Worm (Caenorhabditis elegans) whole organism, L1 larva: ENCODE results near the gene spv-1.

Experiments used
- C16A3.4 ChIP-seq: fragments of 150-350 bp; optimal IDR thresholded peaks from 2 replicates; lab custom pipeline; 2014; ENCODE audit warnings: missing biosample characterization, missing genetic modification characterization
- C34B4.2 ChIP-seq: sonication (generic microtip); optimal IDR thresholded peaks from 2 replicates; lab custom pipeline; 2017; ENCODE audit warnings: mild to moderate bottlenecking, missing genetic modification characterization, missing compliant biosample characterization
- F16B12.6 ChIP-seq: fragments of 150-350 bp; optimal IDR thresholded peaks from 2 replicates; lab custom pipeline; 2014; ENCODE audit warnings: missing biosample characterization, missing genetic modification characterization
- Y116A8C.19 ChIP-seq: sonication (generic microtip); optimal IDR thresholded peaks from 2 replicates; lab custom pipeline; 2016; ENCODE audit warnings: missing compliant biosample characterization, missing genetic modification characterization, borderline replicate concordance
- aha-1 ChIP-seq: fragments of 150-350 bp; optimal IDR thresholded peaks from 2 replicates; lab custom pipeline; 2014; ENCODE audit warnings: missing biosample characterization, missing genetic modification characterization
- alr-1 ChIP-seq: fragments of 200-800 bp; sonication (Bioruptor generic); optimal IDR thresholded peaks from 2 replicates; lab custom pipeline; 2018; ENCODE audit warnings: borderline replicate concordance, mild to moderate bottlenecking, missing genetic modification characterization, missing compliant biosample characterization
- aly-2 ChIP-seq: fragments of 150-350 bp; optimal IDR thresholded peaks from 2 replicates; lab custom pipeline; 2014; ENCODE audit warnings: missing biosample characterization, missing genetic modification characterization
- ama-1 ChIP-seq: fragments of 150-350 bp; optimal IDR thresholded peaks from 2 replicates; lab custom pipeline; 2014
- ceh-63 ChIP-seq: fragments of 200-800 bp; sonication (Bioruptor generic); optimal IDR thresholded peaks from 2 replicates; lab custom pipeline; 2018; ENCODE audit warnings: mild to moderate bottlenecking, missing genetic modification characterization, missing compliant biosample characterization
- ceh-82 ChIP-seq, 3 experiments: fragments of 150-350 bp in 1 of 3; sonication (generic microtip) in 2 of 3; optimal IDR thresholded peaks; 2 replicates each; lab custom pipeline; 2014 to 2017; ENCODE audit warnings: missing biosample characterization in 3 of 3, missing genetic modification characterization in 3 of 3
- ceh-88 ChIP-seq: fragments of 200-800 bp; sonication (Bioruptor generic); IDR thresholded peaks from 2 replicates; pipeline ENCODE4 v1.3.6; 2022; ENCODE audit warnings: missing genetic modification characterization, missing compliant biosample characterization
- ceh-90 ChIP-seq: sonication (generic microtip); optimal IDR thresholded peaks from 2 replicates; lab custom pipeline; 2016; ENCODE audit warnings: missing genetic modification characterization, missing compliant biosample characterization
- ces-1 ChIP-seq: fragments of 150-350 bp; optimal IDR thresholded peaks from 2 replicates; lab custom pipeline; 2014; ENCODE audit warnings: missing biosample characterization, missing genetic modification reagents, missing genetic modification characterization
- dpl-1 ChIP-seq, 3 experiments: fragments of 150-350 bp in 2 of 3; sonication (generic microtip) in 1 of 3; optimal IDR thresholded peaks; 2 replicates each; lab custom pipeline; 2014 to 2017; ENCODE audit warnings: missing biosample characterization in 3 of 3, missing genetic modification characterization in 3 of 3, missing genetic modification reagents in 3 of 3
- dsc-1 ChIP-seq: sonication (generic microtip); optimal IDR thresholded peaks from 2 replicates; lab custom pipeline; 2016; ENCODE audit warnings: mild to moderate bottlenecking, missing genetic modification characterization, missing compliant biosample characterization
- efl-3 ChIP-seq: fragments of 200-800 bp; sonication (Bioruptor generic); optimal IDR thresholded peaks from 2 replicates; lab custom pipeline; 2018; ENCODE audit warnings: mild to moderate bottlenecking, missing genetic modification characterization, missing compliant biosample characterization
- ets-5 ChIP-seq: fragments of 200-800 bp; sonication (Bioruptor generic); IDR thresholded peaks from 2 replicates; pipeline ENCODE4 v1.3.6; 2022; ENCODE audit warnings: missing genetic modification characterization, missing compliant biosample characterization
- fkh-10 ChIP-seq: sonication (generic microtip); optimal IDR thresholded peaks from 2 replicates; lab custom pipeline; 2017; ENCODE audit warnings: missing biosample characterization, missing genetic modification reagents, missing genetic modification characterization
- fkh-8 ChIP-seq: sonication (generic microtip); optimal IDR thresholded peaks from 2 replicates; lab custom pipeline; 2016; ENCODE audit warnings: mild to moderate bottlenecking, missing genetic modification characterization, missing compliant biosample characterization
- fos-1 ChIP-seq: fragments of 150-350 bp; optimal IDR thresholded peaks from 2 replicates; lab custom pipeline; 2014; ENCODE audit warnings: missing biosample characterization, missing genetic modification characterization
- hlh-4 ChIP-seq: sonication (generic microtip); optimal IDR thresholded peaks from 2 replicates; lab custom pipeline; 2016; ENCODE audit warnings: mild to moderate bottlenecking, missing genetic modification characterization, missing compliant biosample characterization
- hpl-2 ChIP-seq: fragments of 150-350 bp; optimal IDR thresholded peaks from 2 replicates; lab custom pipeline; 2014; ENCODE audit warnings: missing biosample characterization, missing genetic modification reagents, missing genetic modification characterization
- jun-1 ChIP-seq: fragments of 150-350 bp; optimal IDR thresholded peaks from 2 replicates; lab custom pipeline; 2014; ENCODE audit warnings: missing biosample characterization, missing genetic modification reagents, missing genetic modification characterization
- lin-35 ChIP-seq, 2 experiments: fragments of 150-350 bp; optimal IDR thresholded peaks; 2 replicates each; lab custom pipeline; 2014; ENCODE audit warnings: missing biosample characterization in 2 of 2, missing genetic modification characterization in 2 of 2, missing genetic modification reagents in 2 of 2
- lin-39 ChIP-seq: fragments of 150-350 bp; optimal IDR thresholded peaks from 2 replicates; lab custom pipeline; 2014; ENCODE audit warnings: missing biosample characterization, missing genetic modification reagents, missing genetic modification characterization
- lir-3 ChIP-seq: sonication (generic microtip); optimal IDR thresholded peaks from 2 replicates; lab custom pipeline; 2016; ENCODE audit warnings: mild to moderate bottlenecking, missing genetic modification characterization, moderate library complexity, missing compliant biosample characterization; ENCODE audit not compliant: poor library complexity
- mdl-1 ChIP-seq, 2 experiments: fragments of 150-350 bp; optimal IDR thresholded peaks; 2 replicates each; lab custom pipeline; 2014 to 2017; ENCODE audit warnings: missing biosample characterization in 2 of 2, missing genetic modification characterization in 2 of 2, inconsistent platforms in 1 of 2
- mef-2 ChIP-seq: fragments of 150-350 bp; optimal IDR thresholded peaks from 2 replicates; lab custom pipeline; 2014; ENCODE audit warnings: missing biosample characterization, missing genetic modification characterization
- nhr-11 ChIP-seq: fragments of 150-350 bp; optimal IDR thresholded peaks from 2 replicates; lab custom pipeline; 2014; ENCODE audit warnings: missing biosample characterization, missing genetic modification characterization
- nhr-12 ChIP-seq: sonication (generic microtip); optimal IDR thresholded peaks from 2 replicates; lab custom pipeline; 2017; ENCODE audit warnings: missing biosample characterization, missing genetic modification characterization
- nhr-20 ChIP-seq: sonication (generic microtip); optimal IDR thresholded peaks from 2 replicates; lab custom pipeline; 2016; ENCODE audit warnings: mild to moderate bottlenecking, missing genetic modification characterization, missing compliant biosample characterization
- nhr-28 ChIP-seq: fragments of 150-350 bp; optimal IDR thresholded peaks from 2 replicates; lab custom pipeline; 2014; ENCODE audit warnings: missing biosample characterization, missing genetic modification characterization
- nhr-47 ChIP-seq: sonication (generic microtip); optimal IDR thresholded peaks from 2 replicates; lab custom pipeline; 2016; ENCODE audit warnings: mild to moderate bottlenecking, missing genetic modification characterization, moderate library complexity, missing compliant biosample characterization
- nhr-71 ChIP-seq: sonication (generic microtip); optimal IDR thresholded peaks from 2 replicates; lab custom pipeline; 2016; ENCODE audit warnings: mild to moderate bottlenecking, missing genetic modification characterization, moderate library complexity, missing compliant biosample characterization
- nhr-85 ChIP-seq: sonication (generic microtip); peaks from one replicate; lab custom pipeline; 2016; ENCODE audit warnings: missing genetic modification characterization, inconsistent platforms, missing compliant biosample characterization
- pag-3 ChIP-seq: sonication (generic microtip); optimal IDR thresholded peaks from 2 replicates; lab custom pipeline; 2017; ENCODE audit warnings: missing genetic modification characterization, mild to moderate bottlenecking, missing compliant biosample characterization, antibody characterized with exemption, borderline replicate concordance; ENCODE audit not compliant: insufficient read depth
- pax-3 ChIP-seq: fragments of 200-800 bp; sonication (Bioruptor generic); optimal IDR thresholded peaks from 2 replicates; lab custom pipeline; 2018; ENCODE audit warnings: mild to moderate bottlenecking, missing genetic modification characterization, moderate library complexity, missing compliant biosample characterization
- pqm-1 ChIP-seq: sonication (generic microtip); optimal IDR thresholded peaks from 3 replicates; lab custom pipeline; 2017; ENCODE audit warnings: missing biosample characterization, missing genetic modification characterization
- snpc-4 ChIP-seq: fragments of 150-350 bp; optimal IDR thresholded peaks from 2 replicates; lab custom pipeline; 2014; ENCODE audit warnings: missing biosample characterization, missing genetic modification characterization
- snu-23 ChIP-seq: sonication (generic microtip); optimal IDR thresholded peaks from 2 replicates; lab custom pipeline; 2016; ENCODE audit warnings: missing genetic modification characterization, missing compliant biosample characterization
- sox-4 ChIP-seq: sonication (generic microtip); optimal IDR thresholded peaks from 2 replicates; lab custom pipeline; 2016; ENCODE audit warnings: missing genetic modification characterization, missing compliant biosample characterization
- sptf-1 ChIP-seq: fragments of 150-350 bp; optimal IDR thresholded peaks from 2 replicates; lab custom pipeline; 2014; ENCODE audit warnings: missing biosample characterization, missing genetic modification characterization
- sup-37 ChIP-seq: fragments of 200-800 bp; sonication (Bioruptor generic); optimal IDR thresholded peaks from 2 replicates; lab custom pipeline; 2018; ENCODE audit warnings: mild to moderate bottlenecking, missing genetic modification characterization, missing compliant biosample characterization
- swsn-7 ChIP-seq: sonication (generic microtip); optimal IDR thresholded peaks from 2 replicates; lab custom pipeline; 2016; ENCODE audit warnings: missing genetic modification characterization, missing compliant biosample characterization
- tbx-2 ChIP-seq: sonication (generic microtip); optimal IDR thresholded peaks from 2 replicates; lab custom pipeline; 2016; ENCODE audit warnings: missing genetic modification characterization, missing compliant biosample characterization
- tlp-1 ChIP-seq: fragments of 150-350 bp; optimal IDR thresholded peaks from 2 replicates; lab custom pipeline; 2014; ENCODE audit warnings: missing biosample characterization, missing genetic modification characterization
- unc-130 ChIP-seq: fragments of 150-350 bp; optimal IDR thresholded peaks from 2 replicates; lab custom pipeline; 2017; ENCODE audit warnings: missing biosample characterization, missing genetic modification characterization, inconsistent platforms
- unc-62 ChIP-seq: fragments of 150-350 bp; optimal IDR thresholded peaks from 2 replicates; lab custom pipeline; 2014; ENCODE audit warnings: missing biosample characterization, missing genetic modification reagents, missing genetic modification characterization
- unc-86 ChIP-seq: sonication (generic microtip); optimal IDR thresholded peaks from 2 replicates; lab custom pipeline; 2016; ENCODE audit warnings: missing genetic modification characterization, missing compliant biosample characterization
- vab-15 ChIP-seq: sonication (generic microtip); optimal IDR thresholded peaks from 2 replicates; lab custom pipeline; 2017; ENCODE audit warnings: missing genotype, mild to moderate bottlenecking, missing genetic modification characterization, missing compliant biosample characterization
- zag-1 ChIP-seq: fragments of 150-350 bp; optimal IDR thresholded peaks from 2 replicates; lab custom pipeline; 2014; ENCODE audit warnings: missing biosample characterization, missing genetic modification characterization
- zip-4 ChIP-seq: fragments of 200-800 bp; sonication (Bioruptor generic); optimal IDR thresholded peaks from 2 replicates; lab custom pipeline; 2018; ENCODE audit warnings: mild to moderate bottlenecking, missing genetic modification characterization, moderate library complexity, missing compliant biosample characterization
- ztf-11 ChIP-seq, 2 experiments: sonication (generic microtip); optimal IDR thresholded peaks; 2 replicates each; lab custom pipeline; 2016 to 2017; ENCODE audit warnings: missing genetic modification characterization in 2 of 2, missing biosample characterization in 1 of 2, missing compliant biosample characterization in 1 of 2
- ztf-4 ChIP-seq: fragments of 150-350 bp; optimal IDR thresholded peaks from 2 replicates; lab custom pipeline; 2014; ENCODE audit warnings: missing biosample characterization, missing genetic modification characterization

spv-1 gene

ce11 chrII:7887295-7887694 is 41.2 kb downstream of the spv-1 start:
- TF ChIP-seq lin-35 (GFP tag; optimal IDR thresholded peaks at IDR 0.05; lab: Kevin White, UChicago) (peak in 1 of 2 experiments; percentile 38), C16A3.4 (peak; percentile 9), zag-1 (tag; lab: Kevin White, UChicago) (no peak), fkh-8 (tag; lab: Kevin White, UChicago) (peak; percentile 98), sup-37 (GFP tag; lab: Kevin White, UChicago) (no peak), lir-3 (tag; lab: Kevin White, UChicago) (no peak), nhr-11 (tag; lab: Kevin White, UChicago) (peak; percentile 42), unc-62 (GFP tag; lab: Kevin White, UChicago) (no peak), mdl-1 (tag; optimal IDR thresholded peaks at IDR 0.05; lab: Kevin White, UChicago) (no peak), vab-15 (no peak), ces-1 (GFP tag; lab: Kevin White, UChicago) (no peak), alr-1 (no peak), ceh-88 (no peak), ets-5 (GFP tag; lab: Robert Waterston, UW) (no peak), sox-4 (peak; percentile 22), hlh-4 (tag; lab: Kevin White, UChicago) (no peak), ceh-90 (no peak), ztf-11 (tag; optimal IDR thresholded peaks at IDR 0.05; lab: Kevin White, UChicago) (no peak), pqm-1 (no peak), jun-1 (peak; percentile 67), unc-86 (no peak), nhr-12 (no peak), zip-4 (GFP tag; lab: Kevin White, UChicago) (peak; percentile 57), sptf-1 (tag; lab: Kevin White, UChicago) (no peak), nhr-20 (tag; lab: Kevin White, UChicago) (peak; percentile 54), ztf-4 (tag; lab: Kevin White, UChicago) (peak; percentile 46), aha-1 (tag; lab: Kevin White, UChicago) (no peak), tlp-1 (tag; lab: Kevin White, UChicago) (no peak), nhr-28 (tag; lab: Kevin White, UChicago) (no peak), pag-3 (no peak), nhr-71 (peak; percentile 83), pax-3 (tag; lab: Kevin White, UChicago) (peak; percentile 50), swsn-7 (tag; lab: Kevin White, UChicago) (peak; percentile 37), nhr-85 (no peak), tbx-2 (tag; lab: Kevin White, UChicago) (no peak), hpl-2 (GFP tag; lab: Kevin White, UChicago) (no peak), fkh-10 (peak; percentile 25), ama-1 (lab: Kevin White, UChicago) (no peak), dsc-1 (tag; lab: Kevin White, UChicago) (peak; percentile 16), snu-23 (GFP tag; lab: Kevin White, UChicago) (peak; percentile 56), C34B4.2 (no peak), ceh-82 (tag; optimal IDR thresholded peaks at IDR 0.05; lab: Kevin White, UChicago) (peak in 2 of 3 experiments; percentile 9 to 63), lin-39 (tag; lab: Kevin White, UChicago) (no peak), snpc-4 (tag; lab: Kevin White, UChicago) (peak; percentile 28), mef-2 (tag; lab: Kevin White, UChicago) (no peak), efl-3 (GFP tag; lab: Kevin White, UChicago) (no peak), dpl-1 (GFP tag; optimal IDR thresholded peaks at IDR 0.05; lab: Kevin White, UChicago) (peak in 1 of 3 experiments; percentile 17), fos-1 (tag; lab: Kevin White, UChicago) (peak; percentile 67), nhr-47 (peak; percentile 70), F16B12.6 (tag; lab: Kevin White, UChicago) (no peak), ceh-63 (GFP tag; lab: Kevin White, UChicago) (no peak), Y116A8C.19 (tag; lab: Kevin White, UChicago) (no peak), unc-130 (tag; lab: Kevin White, UChicago) (no peak), aly-2 (tag; lab: Kevin White, UChicago) (no peak)
